Fruit fly (Drosophila melanogaster) S2 (cell line): ENCODE measurements around the gene CG8673.

Experiments
- CG8478 ChIP-seq: fragments of >200 bp; optimal IDR thresholded peaks from 2 replicates; lab custom pipeline; 2018
- CTCF ChIP-seq, 2 experiments: fragments of >200 bp; optimal IDR thresholded peaks; 2 replicates each; lab custom pipeline; 2018

DNA sequence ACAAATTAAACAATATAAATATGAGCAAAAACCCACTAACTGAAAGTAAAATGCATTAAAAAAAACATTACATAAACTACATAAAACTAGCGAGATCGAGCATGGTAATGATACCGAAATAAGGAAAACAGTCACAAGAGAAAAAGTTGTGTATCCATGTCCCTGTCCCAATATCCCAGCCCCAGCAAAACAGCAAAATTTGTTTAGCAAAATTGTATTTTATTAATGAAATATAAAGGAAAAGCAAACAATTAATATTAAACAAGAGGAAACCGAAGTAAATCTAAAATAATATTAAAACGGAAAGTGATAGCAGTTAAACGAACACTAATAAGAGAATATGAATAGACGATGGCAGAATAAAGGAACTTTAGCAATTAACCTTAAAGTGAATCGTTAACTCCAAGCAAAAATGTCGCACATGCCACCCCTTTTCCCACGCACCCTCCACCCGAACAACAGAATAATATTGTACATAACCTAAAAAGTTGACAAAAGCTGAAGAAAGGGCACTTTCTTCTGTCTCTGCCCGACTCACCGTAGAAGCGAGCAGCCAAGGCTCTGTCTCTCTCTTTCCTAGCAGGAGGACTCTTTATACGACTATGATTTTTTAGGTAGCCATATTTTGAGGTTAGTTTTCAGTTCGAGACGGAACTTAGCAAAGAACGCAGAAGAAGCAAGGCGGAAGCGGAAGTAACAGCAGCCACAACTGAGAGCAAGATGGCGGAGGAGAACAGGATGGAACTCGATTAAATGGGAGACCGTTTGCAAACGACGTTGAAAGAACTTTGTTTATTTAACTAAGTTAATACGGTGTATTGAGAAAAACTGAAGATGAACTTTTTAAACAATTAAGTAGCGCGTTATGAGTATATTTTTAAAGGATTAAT, 13.3 kb upstream of the CG8673 start:
- no peak for TF ChIP-seq CTCF (optimal IDR thresholded peaks at IDR 0.05; lab: Kevin White, UChicago)
- no peak for TF ChIP-seq CG8478 (lab: Kevin White, UChicago)
